Worm (Caenorhabditis elegans): ENCODE results near the gene clec-245.

DNA sequence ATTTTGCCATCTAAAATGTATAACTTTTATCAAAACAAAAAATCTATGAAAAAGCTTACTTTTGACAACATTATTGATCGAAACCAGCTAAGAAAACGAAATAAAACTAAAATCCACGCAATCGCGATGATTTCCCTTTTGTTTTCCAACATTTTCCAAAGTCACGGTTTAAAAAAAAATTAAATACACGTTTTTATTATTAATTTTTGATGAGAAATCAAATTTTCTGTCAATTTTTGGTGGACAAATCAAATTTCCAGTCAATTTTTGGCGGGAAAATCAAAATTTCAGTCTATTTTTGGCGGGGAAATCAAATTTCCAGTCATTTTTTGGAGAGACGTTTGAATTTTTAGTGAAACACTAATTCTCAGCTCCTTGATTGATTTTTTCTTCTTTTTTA lies 23.5 kb downstream of the clec-245 start, which contains the start of gene C14A6.5:
- TF ChIP-seq sptf-1 (tag; optimal IDR thresholded peaks at IDR 0.05): no peak
- no peak for TF ChIP-seq sup-37 (GFP tag; optimal IDR thresholded peaks at IDR 0.05)
- no peak for TF ChIP-seq nhr-28 (tag; optimal IDR thresholded peaks at IDR 0.05)
- TF ChIP-seq aly-2 (tag; optimal IDR thresholded peaks at IDR 0.05): no peak
- no peak for TF ChIP-seq sox-4 (tag; optimal IDR thresholded peaks at IDR 0.05)
- no peak for TF ChIP-seq unc-62 (GFP tag; optimal IDR thresholded peaks at IDR 0.05)
- TF ChIP-seq snpc-4 (tag; optimal IDR thresholded peaks at IDR 0.05): no peak
- TF ChIP-seq pqm-1 (tag; optimal IDR thresholded peaks at IDR 0.05): no peak
- TF ChIP-seq egl-27 (tag; optimal IDR thresholded peaks at IDR 0.05): no peak
- no peak for TF ChIP-seq hlh-4 (tag; optimal IDR thresholded peaks at IDR 0.05)
- no peak for TF ChIP-seq lin-15B (tag; optimal IDR thresholded peaks at IDR 0.05)
- no peak for TF ChIP-seq elt-3 (tag; optimal IDR thresholded peaks at IDR 0.05)
- TF ChIP-seq ces-1 (GFP tag; optimal IDR thresholded peaks at IDR 0.05): no peak
